Worm (Caenorhabditis elegans): ENCODE results near the gene R07E3.4.

- TF ChIP-seq mml-1 (tag; optimal IDR thresholded peaks at IDR 0.05) (no peak), nhr-43 (tag; optimal IDR thresholded peaks at IDR 0.05; ENCODE audit: poor library complexity, severe bottlenecking) (peak; percentile 31), nhr-237 (tag; optimal IDR thresholded peaks at IDR 0.05) (no peak), ceh-9 (tag; optimal IDR thresholded peaks at IDR 0.05) (no peak), ama-1 (optimal IDR thresholded peaks at IDR 0.05) (no peak), aly-2 (tag; optimal IDR thresholded peaks at IDR 0.05) (no peak), elt-3 (tag; optimal IDR thresholded peaks at IDR 0.05) (no peak), fos-1 (tag; optimal IDR thresholded peaks at IDR 0.05) (no peak), ceh-82 (tag; optimal IDR thresholded peaks at IDR 0.05) (no peak), nhr-25 (tag; optimal IDR thresholded peaks at IDR 0.05) (no peak), snpc-4 (tag; optimal IDR thresholded peaks at IDR 0.05) (no peak)
Measured at ce11 chrX:10317565-10317964, 15.6 kb downstream of the R07E3.4 start, which contains the start of gene R07E3.6.

All from whole organism, L3 larva.